Worm (Caenorhabditis elegans): ENCODE results near the gene ekl-6.

DNA sequence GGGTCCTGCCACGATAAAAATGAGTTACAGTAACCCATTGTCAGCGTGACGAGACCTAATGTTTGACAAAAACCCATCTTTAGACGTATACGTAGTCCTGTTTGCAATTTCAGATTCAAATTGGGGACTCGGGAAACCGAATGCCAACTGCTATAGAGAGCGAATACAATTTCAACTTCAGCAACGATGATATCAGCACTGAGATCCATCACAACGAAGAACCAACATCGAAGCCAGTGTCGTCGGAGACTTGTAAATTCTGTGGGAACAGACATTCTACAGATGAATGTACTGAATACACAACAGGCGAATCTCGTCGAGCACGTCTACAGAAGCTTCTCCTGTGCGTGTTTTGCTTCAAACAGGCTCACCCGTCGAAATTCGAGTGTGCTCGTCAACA is 21.4 kb downstream of the ekl-6 start:
- TF ChIP-seq him-1 (tag; optimal IDR thresholded peaks at IDR 0.05) (no peak), dao-5 (tag; optimal IDR thresholded peaks at IDR 0.05) (no peak)

Measured in whole organism, L4/young adult.